Fruit fly (Drosophila melanogaster) whole organism, adult: ENCODE measurements around the gene CG42866.

ENCODE experiments used
- CG11617 ChIP-seq: fragments of 200-800 bp; sonication (Bioruptor generic); optimal IDR thresholded peaks from 2 replicates; lab custom pipeline; 2017; ENCODE audit warnings: mild to moderate bottlenecking, missing biosample characterization, missing genetic modification reagents, missing genetic modification characterization
- CG12768 ChIP-seq: fragments of 200-800 bp; sonication (Bioruptor generic); optimal IDR thresholded peaks from 2 replicates; lab custom pipeline; 2017; ENCODE audit warnings: missing biosample characterization, missing genetic modification characterization, mild to moderate bottlenecking, moderate library complexity, missing genetic modification reagents
- CG14711 ChIP-seq: fragments of 200-800 bp; sonication (Bioruptor generic); optimal IDR thresholded peaks from 2 replicates; lab custom pipeline; 2018; ENCODE audit warnings: missing biosample characterization, mild to moderate bottlenecking, missing genetic modification characterization, moderate library complexity
- CG5204 ChIP-seq: fragments of 200-800 bp; sonication (Bioruptor generic); optimal IDR thresholded peaks from 2 replicates; lab custom pipeline; 2016; ENCODE audit warnings: missing biosample characterization, missing genetic modification characterization
- CG7045 ChIP-seq: fragments of 200-800 bp; sonication (Bioruptor generic); optimal IDR thresholded peaks from 2 replicates; lab custom pipeline; 2017; ENCODE audit warnings: missing biosample characterization, mild to moderate bottlenecking, missing genetic modification characterization
- Clk ChIP-seq: fragments of 200-800 bp; sonication (Bioruptor generic); optimal IDR thresholded peaks from 2 replicates; lab custom pipeline; 2017; ENCODE audit warnings: missing biosample characterization, missing genetic modification characterization
- Hr96 ChIP-seq: fragments of 200-800 bp; sonication (Bioruptor generic); optimal IDR thresholded peaks from 2 replicates; lab custom pipeline; 2016; ENCODE audit warnings: missing biosample characterization, missing genetic modification characterization
- Mnt ChIP-seq: fragments of 200-800 bp; sonication (Bioruptor generic); optimal IDR thresholded peaks from 2 replicates; lab custom pipeline; 2016; ENCODE audit warnings: missing biosample characterization, mild to moderate bottlenecking, missing genetic modification characterization
- bab1 ChIP-seq: fragments of 200-800 bp; sonication (Bioruptor generic); optimal IDR thresholded peaks from 3 replicates; lab custom pipeline; 2019; ENCODE audit warnings: missing biosample characterization, mild to moderate bottlenecking, missing genetic modification characterization, moderate library complexity
- cic ChIP-seq: fragments of 200-800 bp; sonication (Bioruptor generic); optimal IDR thresholded peaks from 2 replicates; lab custom pipeline; 2017; ENCODE audit warnings: missing biosample characterization, mild to moderate bottlenecking, missing genetic modification characterization, moderate library complexity
- cnc ChIP-seq, 2 experiments: fragments of >200 bp; optimal IDR thresholded peaks; 2 replicates each; lab custom pipeline; 2017
- kay ChIP-seq: fragments of 200-800 bp; sonication (Bioruptor generic); peaks from one replicate; lab custom pipeline; 2016; ENCODE audit warnings: missing biosample characterization, missing genetic modification characterization, borderline replicate concordance
- ovo ChIP-seq: fragments of 200-800 bp; sonication (Bioruptor generic); optimal IDR thresholded peaks from 2 replicates; lab custom pipeline; 2016; ENCODE audit warnings: missing biosample characterization, missing genetic modification characterization
- tj ChIP-seq: fragments of 200-800 bp; sonication (Bioruptor generic); optimal IDR thresholded peaks from 3 replicates; lab custom pipeline; 2017; ENCODE audit warnings: missing biosample characterization, mild to moderate bottlenecking, missing genetic modification characterization, moderate library complexity

DNA sequence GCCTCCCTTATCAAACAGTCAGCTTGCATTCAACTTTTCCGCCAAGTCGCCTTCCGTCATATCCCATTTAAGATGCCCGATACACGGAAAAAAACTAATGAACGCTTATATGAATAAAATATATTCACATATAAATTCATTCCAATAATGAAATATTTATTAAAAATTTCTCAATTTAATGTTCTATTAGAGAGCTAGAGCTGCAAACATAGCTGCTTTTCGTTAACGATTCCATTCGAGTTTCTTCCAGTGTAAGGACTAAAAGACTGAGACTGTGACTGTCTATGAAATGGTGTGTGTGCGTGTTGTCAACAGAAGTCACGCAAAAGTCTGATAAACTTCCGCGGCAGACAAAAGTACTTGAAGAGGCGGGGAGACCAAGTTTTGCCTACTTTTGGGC is 31.4 kb downstream of the CG42866 start:
- TF ChIP-seq CG12768 (GFP tag; lab: Kevin White, UChicago): no peak
- TF ChIP-seq CG5204 (GFP tag; lab: Kevin White, UChicago): no peak
- no peak for TF ChIP-seq CG11617 (GFP tag; lab: Kevin White, UChicago)
- TF ChIP-seq kay (GFP tag; lab: Kevin White, UChicago): no peak
- no peak for TF ChIP-seq Mnt
- TF ChIP-seq CG7045 (GFP tag; lab: Kevin White, UChicago): no peak
- TF ChIP-seq Hr96 (GFP tag; lab: Kevin White, UChicago): no peak
- TF ChIP-seq cnc (optimal IDR thresholded peaks at IDR 0.05; lab: Kevin White, UChicago): no peak
- TF ChIP-seq bab1 (GFP tag; lab: Kevin White, UChicago): no peak
- TF ChIP-seq tj (GFP tag; lab: Kevin White, UChicago): no peak
- no peak for TF ChIP-seq ovo (GFP tag; lab: Kevin White, UChicago)
- TF ChIP-seq Clk (GFP tag; lab: Kevin White, UChicago): no peak
- no peak for TF ChIP-seq CG14711 (tag; lab: Kevin White, UChicago)
- no peak for TF ChIP-seq cic (GFP tag; lab: Kevin White, UChicago)
